Worm (Caenorhabditis elegans) whole organism, mixed stage, embryonic: ENCODE results near the gene nhr-97.

ENCODE experiments used
- cnd-1 ChIP-seq: fragments of 200-800 bp; sonication (Bioruptor generic); optimal IDR thresholded peaks from 2 replicates; lab custom pipeline; 2018; ENCODE audit warnings: mild to moderate bottlenecking, missing genetic modification characterization, missing compliant biosample characterization
- elt-3 ChIP-seq: fragments of 150-350 bp; optimal IDR thresholded peaks from 2 replicates; lab custom pipeline; 2014; ENCODE audit warnings: missing biosample characterization, missing genetic modification characterization
- ham-2 ChIP-seq: fragments of 200-800 bp; sonication (Bioruptor generic); optimal IDR thresholded peaks from 2 replicates; lab custom pipeline; 2018; ENCODE audit warnings: mild to moderate bottlenecking, missing genetic modification characterization, missing compliant biosample characterization
- lsy-2 ChIP-seq: fragments of 150-350 bp; optimal IDR thresholded peaks from 2 replicates; lab custom pipeline; 2014; ENCODE audit warnings: missing biosample characterization, missing genetic modification characterization
- mab-5 ChIP-seq: fragments of 150-350 bp; optimal IDR thresholded peaks from 2 replicates; lab custom pipeline; 2014; ENCODE audit warnings: missing biosample characterization, missing genetic modification characterization
- mep-1 ChIP-seq: fragments of 150-350 bp; optimal IDR thresholded peaks from 2 replicates; lab custom pipeline; 2017; ENCODE audit warnings: missing biosample characterization, missing genetic modification reagents, missing genetic modification characterization, inconsistent platforms
- nhr-28 ChIP-seq: fragments of 150-350 bp; optimal IDR thresholded peaks from 2 replicates; lab custom pipeline; 2014; ENCODE audit warnings: missing biosample characterization, missing genetic modification characterization
- pha-4 ChIP-seq: fragments of 150-350 bp; optimal IDR thresholded peaks from 2 replicates; lab custom pipeline; 2018; ENCODE audit warnings: missing biosample characterization, missing genetic modification reagents, missing genetic modification characterization
- unc-62 ChIP-seq: fragments of 150-350 bp; optimal IDR thresholded peaks from 2 replicates; lab custom pipeline; 2014; ENCODE audit warnings: missing biosample characterization, missing genetic modification reagents, missing genetic modification characterization
- ztf-11 ChIP-seq: fragments of 150-350 bp; optimal IDR thresholded peaks from 2 replicates; lab custom pipeline; 2014; ENCODE audit warnings: missing biosample characterization, missing genetic modification characterization

DNA sequence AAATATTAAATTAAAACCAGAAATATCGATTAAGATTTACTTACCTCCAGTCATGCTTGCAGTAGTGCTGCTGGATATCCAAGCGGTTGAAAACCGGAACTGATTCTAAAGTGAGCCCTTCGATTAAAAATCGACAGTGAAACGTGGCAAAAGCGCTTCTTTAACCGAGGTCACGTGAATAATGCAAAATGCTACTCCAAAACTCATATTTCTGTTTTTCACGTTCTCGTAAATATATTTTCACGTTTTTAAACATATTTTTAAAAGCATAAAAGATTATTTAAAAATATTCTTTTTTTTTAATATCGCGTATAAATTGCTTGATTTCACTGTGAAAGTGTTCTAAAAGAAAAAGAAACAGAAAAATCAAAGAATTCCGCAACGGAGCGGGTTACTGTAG is 48.2 kb upstream of the nhr-97 start, which contains the start of gene ant-1.3:
- no peak for TF ChIP-seq elt-3
- no peak for TF ChIP-seq unc-62 (GFP tag; lab: Kevin White, UChicago)
- TF ChIP-seq mep-1 (tag; lab: Kevin White, UChicago): no peak
- no peak for TF ChIP-seq lsy-2 (tag; lab: Kevin White, UChicago)
- TF ChIP-seq pha-4 (tag; lab: Kevin White, UChicago): no peak
- TF ChIP-seq nhr-28: no peak
- no peak for TF ChIP-seq ztf-11
- TF ChIP-seq ham-2 (GFP tag; lab: Kevin White, UChicago): no peak
- TF ChIP-seq cnd-1 (tag; lab: Kevin White, UChicago): no peak
- TF ChIP-seq mab-5 (tag; lab: Kevin White, UChicago): no peak
